Fruit fly (Drosophila melanogaster): ENCODE measurements around the gene IntS11.

The IntS11 gene

dm6 chr3R:29771645-29772089 is 26.5 kb downstream of the IntS11 start (continued):
- TF ChIP-seq Ssrp (tag; optimal IDR thresholded peaks at IDR 0.05) (no peak), fd64A (GFP tag; optimal IDR thresholded peaks at IDR 0.05) (no peak), otp (GFP tag; IDR thresholded peaks at IDR 0.05) (peak; percentile 9; the same call in 1 of the 3 replicates), lbe (GFP tag; optimal IDR thresholded peaks at IDR 0.05) (peak; percentile 15), CG8290 (GFP tag; optimal IDR thresholded peaks at IDR 0.05) (no peak), CG8290 (tag; optimal IDR thresholded peaks at IDR 0.05) (peak in 1 of 2 experiments; percentile 61), hth (optimal IDR thresholded peaks at IDR 0.05) (no peak), lola (GFP tag; optimal IDR thresholded peaks at IDR 0.05) (no peak), CG13894 (tag; optimal IDR thresholded peaks at IDR 0.05) (peak; percentile 69), CG8944 (GFP tag; optimal IDR thresholded peaks at IDR 0.05) (no peak), CG3838 (GFP tag; optimal IDR thresholded peaks at IDR 0.05) (peak; percentile 85), wek (GFP tag; optimal IDR thresholded peaks at IDR 0.05) (peak; percentile 83), CG2202 (tag; optimal IDR thresholded peaks at IDR 0.05) (peak; percentile 13), stc (GFP tag; IDR thresholded peaks at IDR 0.05) (peak; percentile 50; the same call in 1 of the 2 replicates), B-H2 (GFP tag; optimal IDR thresholded peaks at IDR 0.05) (peak; percentile 24), lab (GFP tag; optimal IDR thresholded peaks at IDR 0.05) (peak; percentile 17), CG7271 (tag; optimal IDR thresholded peaks at IDR 0.05) (no peak), HmgZ (tag; optimal IDR thresholded peaks at IDR 0.05) (peak; percentile 13), CG18764 (GFP tag; optimal IDR thresholded peaks at IDR 0.05) (no peak), salm (tag; optimal IDR thresholded peaks at IDR 0.05) (peak; percentile 16), Hmx (GFP tag; optimal IDR thresholded peaks at IDR 0.05) (no peak), onecut (GFP tag; IDR thresholded peaks at IDR 0.05) (no peak), CG10565 (GFP tag; optimal IDR thresholded peaks at IDR 0.05) (no peak), sim (GFP tag; IDR thresholded peaks at IDR 0.05) (0 out of 2 replicates have a peak, but pooled peaks have one; percentile 12), Hey (tag; optimal IDR thresholded peaks at IDR 0.05) (peak; percentile 16), pros (GFP tag; optimal IDR thresholded peaks at IDR 0.05) (peak; percentile 63), PHDP (tag; optimal IDR thresholded peaks at IDR 0.05) (peak; percentile 8), vvl (GFP tag; IDR thresholded peaks at IDR 0.05) (peak; percentile 52; the same call in 1 of the 2 replicates), Bgb (GFP tag; IDR thresholded peaks at IDR 0.05; ENCODE audit: partially characterized antibody) (peak; percentile 82; the same call in 1 of the 2 replicates), D19B (GFP tag; optimal IDR thresholded peaks at IDR 0.05) (no peak), CkIIα-i1 (GFP tag; IDR thresholded peaks at IDR 0.05) (no peak), her (GFP tag; optimal IDR thresholded peaks at IDR 0.05) (peak; percentile 46), mirr (GFP tag; optimal IDR thresholded peaks at IDR 0.05) (peak; percentile 30), Deaf1 (tag; optimal IDR thresholded peaks at IDR 0.05) (peak; percentile 59), CG10431 (GFP tag; optimal IDR thresholded peaks at IDR 0.05) (peak; percentile 61), ci (GFP tag; IDR thresholded peaks at IDR 0.05) (peak; percentile 61; the same call in 2 of the 3 replicates), Stat92E (GFP tag; optimal IDR thresholded peaks at IDR 0.05) (peak in 1 of 3 experiments; percentile 85), Blimp-1 (GFP tag; optimal IDR thresholded peaks at IDR 0.05) (no peak), chinmo (GFP tag; IDR thresholded peaks at IDR 0.05; ENCODE audit: partially characterized antibody) (peak; percentile 99), phol (tag; optimal IDR thresholded peaks at IDR 0.05) (no peak), Hmr (GFP tag; optimal IDR thresholded peaks at IDR 0.05) (peak; percentile 48), eve (GFP tag; optimal IDR thresholded peaks at IDR 0.05) (no peak), E2f1 (GFP tag; IDR thresholded peaks at IDR 0.05) (peak; percentile 46; the same call in 1 of the 2 replicates), odd (GFP tag; optimal IDR thresholded peaks at IDR 0.05) (peak; percentile 11), CG15073 (GFP tag; optimal IDR thresholded peaks at IDR 0.05) (no peak), CrebB (tag; optimal IDR thresholded peaks at IDR 0.05) (peak; percentile 53), cg (GFP tag; optimal IDR thresholded peaks at IDR 0.05) (peak; percentile 77), CG7987 (GFP tag; optimal IDR thresholded peaks at IDR 0.05) (no peak), z (GFP tag; IDR thresholded peaks at IDR 0.05) (peak; percentile 100), cwo (GFP tag; optimal IDR thresholded peaks at IDR 0.05) (peak; percentile 21)

Measured in whole organism, embryonic.